Worm (Caenorhabditis elegans): ENCODE measurements around the gene C12D5.9.

Gene C12D5.9

DNA sequence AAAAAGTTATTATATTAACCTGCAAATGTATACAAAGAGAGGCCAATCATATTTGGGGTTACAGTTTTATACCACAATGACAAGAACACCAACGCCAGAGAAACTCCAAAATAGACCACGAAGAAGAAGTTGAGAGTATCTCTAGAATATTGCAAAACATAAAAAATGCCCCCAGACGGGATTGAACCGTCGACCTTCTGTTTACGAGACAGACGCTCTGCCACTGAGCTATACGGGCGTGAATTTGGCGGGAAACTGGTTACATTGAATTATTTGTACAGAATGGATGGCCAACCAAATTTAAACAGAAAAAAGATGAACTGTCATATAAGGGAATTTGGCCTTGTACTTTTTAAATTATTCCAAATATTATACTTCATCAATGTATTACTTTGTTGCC, 40.7 kb upstream of the C12D5.9 start (continued):
- no peak for TF ChIP-seq nhr-41 (GFP tag; IDR thresholded peaks at IDR 0.05)
- TF ChIP-seq mxl-3 (GFP tag; optimal IDR thresholded peaks at IDR 0.05), result no peak

DNA sequence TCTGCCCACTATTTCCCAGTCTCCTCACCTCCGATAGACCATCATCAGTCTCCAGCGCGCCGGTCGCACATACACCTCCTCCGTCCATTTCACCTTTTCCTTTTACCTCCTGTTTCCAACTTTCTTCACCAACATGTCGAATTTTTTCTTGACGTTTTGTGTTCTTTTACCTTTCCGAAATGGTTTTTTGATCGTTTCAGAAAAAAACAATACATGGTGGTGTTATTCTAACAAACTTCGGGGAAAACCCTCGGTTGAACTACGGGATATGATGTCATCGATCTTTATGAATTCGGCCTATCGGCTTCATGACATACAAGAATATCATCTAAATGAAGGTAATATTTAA, 38.9 kb upstream of the C12D5.9 start, which contains the start of gene Y97E10C.1:
TSS of gene Y97E10C.1 (plus strand) at position 201 of the 349 bp plus-strand sequence.
- no peak for TF ChIP-seq sdz-12 (GFP tag; optimal IDR thresholded peaks at IDR 0.05)
- peak in 1 of 2 experiments; percentile 55 for TF ChIP-seq unc-62 (GFP tag; optimal IDR thresholded peaks at IDR 0.05 in 1 of 2)
- no peak for TF ChIP-seq unc-62 (tag; optimal IDR thresholded peaks at IDR 0.05)
- no peak for TF ChIP-seq ztf-7 (tag; optimal IDR thresholded peaks at IDR 0.05)
- TF ChIP-seq mdt-29 (GFP tag; IDR thresholded peaks at IDR 0.05), result no peak
- TF ChIP-seq T20F7.1 (GFP tag; optimal IDR thresholded peaks at IDR 0.05), result no peak

DNA sequence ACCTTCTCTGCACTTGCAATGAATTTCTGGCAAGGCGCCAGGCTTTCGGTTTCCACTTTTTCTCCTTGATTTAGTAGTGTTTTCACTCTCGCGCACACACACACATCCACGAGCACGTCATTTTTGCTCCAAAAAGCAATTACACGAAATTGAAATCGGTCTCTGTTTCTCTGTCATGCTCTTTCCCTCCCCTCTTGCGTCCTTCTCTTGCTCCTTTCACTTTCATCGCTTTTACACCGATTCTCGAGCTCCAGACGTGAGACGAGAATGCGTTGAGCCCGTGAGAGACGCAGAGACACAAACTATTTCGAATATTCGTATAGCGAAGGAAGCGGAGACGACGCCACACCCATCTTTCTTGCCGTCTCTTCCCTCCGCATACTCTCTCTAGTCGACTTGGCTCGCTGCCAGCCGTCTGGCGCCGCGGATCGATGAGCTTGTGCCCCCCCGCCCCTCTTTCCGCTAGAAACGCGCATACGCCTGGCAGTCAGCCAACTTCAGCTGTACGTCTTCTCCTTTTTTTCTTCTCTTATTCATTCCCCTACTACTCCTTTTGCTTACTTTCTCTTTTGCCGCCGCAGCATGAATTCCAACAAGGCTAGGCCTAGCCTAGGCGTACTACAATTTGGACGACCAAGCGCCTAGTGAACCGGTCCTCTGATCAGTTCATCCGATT, 38.4 kb upstream of the C12D5.9 start:
- TF ChIP-seq fos-1 (tag; optimal IDR thresholded peaks at IDR 0.05), result no peak
- TF ChIP-seq F10B5.3 (tag; optimal IDR thresholded peaks at IDR 0.05), result no peak
- TF ChIP-seq nhr-76 (tag; optimal IDR thresholded peaks at IDR 0.05), result no peak
- TF ChIP-seq lin-38 (GFP tag; IDR thresholded peaks at IDR 0.05), result peak; percentile 54
- TF ChIP-seq nhr-25 (tag; optimal IDR thresholded peaks at IDR 0.05; ENCODE audit: borderline replicate concordance, insufficient read depth), result no peak
- no peak for TF ChIP-seq lir-3 (tag; optimal IDR thresholded peaks at IDR 0.05)
- peak; percentile 22 for TF ChIP-seq lin-13 (GFP tag; optimal IDR thresholded peaks at IDR 0.05)
- TF ChIP-seq hlh-30 (tag; optimal IDR thresholded peaks at IDR 0.05; ENCODE audit: insufficient read depth), result peak; percentile 77
- no peak for TF ChIP-seq ceh-44 (GFP tag; IDR thresholded peaks at IDR 0.05)
- no peak for TF ChIP-seq cey-2 (tag; optimal IDR thresholded peaks at IDR 0.05; ENCODE audit: borderline replicate concordance, insufficient read depth)
- peak; percentile 9 to 56 for TF ChIP-seq mdl-1 (tag; optimal IDR thresholded peaks at IDR 0.05)
- TF ChIP-seq zfp-3 (GFP tag; conservative IDR thresholded peaks at IDR 0.05), result no peak
- no peak for TF ChIP-seq F26F4.8 (GFP tag; conservative IDR thresholded peaks at IDR 0.05)
- TF ChIP-seq mxl-2 (GFP tag; conservative IDR thresholded peaks at IDR 0.05), result 0 out of 2 replicates have a peak, but pooled peaks have one; percentile 9
- TF ChIP-seq Y105C5A.15 (GFP tag; IDR thresholded peaks at IDR 0.05), result no peak
- TF ChIP-seq nhr-77 (tag; optimal IDR thresholded peaks at IDR 0.05), result peak; percentile 36
- peak; percentile 59 for TF ChIP-seq ceh-32 (tag; optimal IDR thresholded peaks at IDR 0.05; ENCODE audit: poor library complexity)
- TF ChIP-seq T20F7.1 (GFP tag; optimal IDR thresholded peaks at IDR 0.05), result no peak
- TF ChIP-seq vab-7 (GFP tag; IDR thresholded peaks at IDR 0.05), result no peak
- no peak for TF ChIP-seq ZK546.5 (tag; optimal IDR thresholded peaks at IDR 0.05)
- TF ChIP-seq attf-4 (tag; optimal IDR thresholded peaks at IDR 0.05), result no peak
- TF ChIP-seq F44E2.7 (GFP tag; IDR thresholded peaks at IDR 0.05), result no peak
- TF ChIP-seq mxl-3 (GFP tag; optimal IDR thresholded peaks at IDR 0.05), result peak; percentile 1
- TF ChIP-seq pqm-1 (tag; optimal IDR thresholded peaks at IDR 0.05), result no peak
- TF ChIP-seq dpl-1 (GFP tag; optimal IDR thresholded peaks at IDR 0.05), result peak; percentile 48
- peak; percentile 91 for TF ChIP-seq hlh-11 (tag; optimal IDR thresholded peaks at IDR 0.05)
- TF ChIP-seq nhr-10 (tag; optimal IDR thresholded peaks at IDR 0.05), result no peak
- no peak for TF ChIP-seq ZK337.2 (GFP tag; IDR thresholded peaks at IDR 0.05)
- TF ChIP-seq dmd-8 (GFP tag; IDR thresholded peaks at IDR 0.05), result no peak
- 0 out of 2 replicates have a peak, but pooled peaks have one; percentile 52 for TF ChIP-seq saeg-2 (GFP tag; IDR thresholded peaks at IDR 0.05)
- TF ChIP-seq zfp-2 (tag; optimal IDR thresholded peaks at IDR 0.05), result peak; percentile 26
- TF ChIP-seq madf-9 (GFP tag; conservative IDR thresholded peaks at IDR 0.05), result peak; percentile 58; the same call in 1 of the 2 replicates
- TF ChIP-seq duxl-1 (tag; optimal IDR thresholded peaks at IDR 0.05; ENCODE audit: poor library complexity), result no peak
- TF ChIP-seq F49E8.2 (tag; optimal IDR thresholded peaks at IDR 0.05; ENCODE audit: borderline replicate concordance), result no peak
- no peak for TF ChIP-seq sdz-12 (GFP tag; optimal IDR thresholded peaks at IDR 0.05)
- peak; percentile 82 for TF ChIP-seq dmd-6 (GFP tag; IDR thresholded peaks at IDR 0.05)
- TF ChIP-seq snpc-1.2 (GFP tag; IDR thresholded peaks at IDR 0.05), result no peak
- TF ChIP-seq nhr-102 (tag; optimal IDR thresholded peaks at IDR 0.05), result peak; percentile 23
- no peak for TF ChIP-seq spr-3 (GFP tag; optimal IDR thresholded peaks at IDR 0.05)
- TF ChIP-seq arid-1 (GFP tag; conservative IDR thresholded peaks at IDR 0.05), result peak; percentile 49; the same call in 1 of the 2 replicates
